Fruit fly (Drosophila melanogaster): ENCODE measurements around the gene CG14230.

DNA sequence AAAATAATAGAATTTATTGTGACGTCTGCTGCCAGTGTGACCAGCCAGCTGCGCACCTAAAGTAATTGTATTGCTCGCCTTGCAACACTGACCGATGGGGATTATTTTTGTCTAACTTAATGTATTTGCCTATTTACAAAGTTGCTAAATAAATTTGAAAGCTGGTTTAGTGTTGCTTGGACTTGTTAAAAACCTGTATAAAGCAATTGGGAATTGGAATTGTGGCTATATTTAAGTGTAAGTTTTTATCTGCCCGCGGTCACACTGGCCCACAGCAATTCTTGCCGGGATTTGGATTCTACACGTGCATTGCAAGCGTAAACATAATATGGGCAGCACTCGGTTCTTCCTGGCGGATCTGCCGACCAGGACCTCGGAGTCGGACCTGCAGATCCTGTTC is at the start of gene CG14230, which contains the start of gene CG14232:
- TF ChIP-seq EcR (GFP tag; optimal IDR thresholded peaks at IDR 0.05) (no peak), usp (GFP tag; optimal IDR thresholded peaks at IDR 0.05) (no peak), psq (optimal IDR thresholded peaks at IDR 0.05) (no peak)
